Worm (Caenorhabditis elegans) whole organism, early embryonic: ENCODE measurements around the gene F16G10.10.

Source experiments
- B0310.2 ChIP-seq: sonication (generic microtip); optimal IDR thresholded peaks from 2 replicates; lab custom pipeline; 2016; ENCODE audit warnings: mild to moderate bottlenecking, missing genetic modification characterization, missing compliant biosample characterization
- F13C5.2 ChIP-seq: sonication (generic microtip); optimal IDR thresholded peaks from 2 replicates; lab custom pipeline; 2017; ENCODE audit warnings: mild to moderate bottlenecking, missing genetic modification characterization, inconsistent platforms, missing compliant biosample characterization
- aly-1 ChIP-seq: sonication (generic microtip); optimal IDR thresholded peaks from 2 replicates; lab custom pipeline; 2016; ENCODE audit warnings: missing genetic modification characterization, missing compliant biosample characterization
- ama-1 ChIP-seq: fragments of 150-350 bp; optimal IDR thresholded peaks from 2 replicates; lab custom pipeline; 2014
- ceh-13 ChIP-seq: fragments of 200-800 bp; sonication (Bioruptor generic); optimal IDR thresholded peaks from 2 replicates; lab custom pipeline; 2018; ENCODE audit warnings: mild to moderate bottlenecking, missing genetic modification characterization, missing compliant biosample characterization
- ceh-36 ChIP-seq: sonication (generic microtip); optimal IDR thresholded peaks from 2 replicates; lab custom pipeline; 2016; ENCODE audit warnings: missing genetic modification characterization, inconsistent platforms, missing compliant biosample characterization
- ets-7 ChIP-seq: sonication (generic microtip); optimal IDR thresholded peaks from 2 replicates; lab custom pipeline; 2016; ENCODE audit warnings: missing genotype, missing genetic modification characterization, missing compliant biosample characterization
- flt-1 ChIP-seq: fragments of 200-800 bp; sonication (Bioruptor generic); IDR thresholded peaks from 2 replicates; pipeline ENCODE4 v1.3.6; 2022; ENCODE audit warnings: missing genetic modification characterization, missing compliant biosample characterization
- hmbx-1 ChIP-seq: sonication (generic microtip); optimal IDR thresholded peaks from 2 replicates; lab custom pipeline; 2016; ENCODE audit warnings: mild to moderate bottlenecking, missing genetic modification characterization, missing compliant biosample characterization
- hmg-4 ChIP-seq: fragments of 200-800 bp; sonication (Bioruptor generic); optimal IDR thresholded peaks from 2 replicates; lab custom pipeline; 2018; ENCODE audit warnings: mild to moderate bottlenecking, missing genetic modification characterization, missing compliant biosample characterization
- hnd-1 ChIP-seq: sonication (generic microtip); optimal IDR thresholded peaks from 2 replicates; lab custom pipeline; 2016; ENCODE audit warnings: missing genetic modification characterization, missing compliant biosample characterization
- pes-1 ChIP-seq: fragments of 200-800 bp; sonication (Bioruptor generic); IDR thresholded peaks from 2 replicates; pipeline ENCODE4 v1.3.6; 2022; ENCODE audit warnings: missing genetic modification reagents, missing genetic modification characterization, missing compliant biosample characterization
- scrt-1 ChIP-seq: fragments of 200-800 bp; sonication (Bioruptor generic); IDR thresholded peaks from 2 replicates; pipeline ENCODE4 v1.3.6; 2022; ENCODE audit warnings: missing genetic modification characterization, missing compliant biosample characterization
- sea-1 ChIP-seq: fragments of 200-800 bp; sonication (Bioruptor generic); conservative IDR thresholded peaks from 2 replicates; pipeline ENCODE4 v1.3.6; 2022; ENCODE audit warnings: missing genetic modification characterization, missing compliant biosample characterization
- tbx-11 ChIP-seq: fragments of 200-800 bp; sonication (Bioruptor generic); IDR thresholded peaks from 2 replicates; pipeline ENCODE4 v1.3.6; 2022; ENCODE audit warnings: missing genetic modification characterization, missing compliant biosample characterization
- tbx-37 ChIP-seq: fragments of 200-800 bp; sonication (Bioruptor generic); conservative IDR thresholded peaks from 2 replicates; pipeline ENCODE4 v1.3.6; 2022; ENCODE audit warnings: missing genetic modification reagents, missing genetic modification characterization, missing compliant biosample characterization
- tra-4 ChIP-seq: sonication (generic microtip); optimal IDR thresholded peaks from 2 replicates; lab custom pipeline; 2017; ENCODE audit warnings: missing genetic modification characterization, missing compliant biosample characterization

The F16G10.10 gene

ce11 chrII:2385495-2385894 is 5.3 kb downstream of the F16G10.10 start, which contains the start of gene F16G10.9:
TSS of gene F16G10.9 (minus strand) at chrII:2385595.
- TF ChIP-seq aly-1: no peak

- TF ChIP-seq hmg-4: no peak
- no peak for TF ChIP-seq tra-4 (tag; lab: Kevin White, UChicago)
- TF ChIP-seq pes-1 (GFP tag; lab: Robert Waterston, UW): no peak
- no peak for TF ChIP-seq F13C5.2 (tag; lab: Kevin White, UChicago)
- no peak for TF ChIP-seq ceh-36 (tag; lab: Kevin White, UChicago)
- no peak for TF ChIP-seq scrt-1 (GFP tag; lab: Robert Waterston, UW)
- TF ChIP-seq ets-7 (tag; lab: Kevin White, UChicago): no peak
- no peak for TF ChIP-seq tbx-11
- TF ChIP-seq ceh-13: no peak
These were observed 7.5 kb downstream of the F16G10.10 start, which contains the start of gene F16G10.8 for ce11 chrII:2383334-2383733. TSS of gene F16G10.8 (minus strand) at chrII:2383434.

ce11 chrII:2380174-2380573 is 10.6 kb downstream of the F16G10.10 start, which contains the start of gene F16G10.7:
TSS of gene F16G10.7 (minus strand) at chrII:2380274.
- TF ChIP-seq ama-1: no peak
- TF ChIP-seq flt-1 (GFP tag; lab: Robert Waterston, UW): no peak
- TF ChIP-seq ets-7 (tag; lab: Kevin White, UChicago): no peak
- no peak for TF ChIP-seq hnd-1 (tag; lab: Kevin White, UChicago)
- no peak for TF ChIP-seq tbx-11
- TF ChIP-seq F13C5.2 (tag; lab: Kevin White, UChicago): no peak
- TF ChIP-seq scrt-1 (GFP tag; lab: Robert Waterston, UW): no peak
- no peak for TF ChIP-seq hmg-4
- no peak for TF ChIP-seq sea-1
- no peak for TF ChIP-seq ceh-13
- TF ChIP-seq pes-1 (GFP tag; lab: Robert Waterston, UW): no peak
- no peak for TF ChIP-seq ceh-36 (tag; lab: Kevin White, UChicago)

ce11 chrII:2379673-2380072 is 11.1 kb downstream of the F16G10.10 start:
- TF ChIP-seq ets-7 (tag; lab: Kevin White, UChicago): no peak
- TF ChIP-seq hmg-4: no peak
- TF ChIP-seq flt-1 (GFP tag; lab: Robert Waterston, UW): no peak
- TF ChIP-seq hmbx-1: no peak
- TF ChIP-seq ceh-36 (tag; lab: Kevin White, UChicago): no peak
- no peak for TF ChIP-seq tra-4 (tag; lab: Kevin White, UChicago)
- TF ChIP-seq hnd-1 (tag; lab: Kevin White, UChicago): no peak
- TF ChIP-seq aly-1: no peak
- TF ChIP-seq F13C5.2 (tag; lab: Kevin White, UChicago): no peak
- TF ChIP-seq ama-1: no peak

ce11 chrII:2378465-2379009 is 12.2 kb downstream of the F16G10.10 start:
- TF ChIP-seq F13C5.2 (tag; lab: Kevin White, UChicago) (no peak), B0310.2 (peak; percentile 43)

ce11 chrII:2377751-2378150 is 13.0 kb downstream of the F16G10.10 start, which contains the start of gene F16G10.6:
TSS of gene F16G10.6 (minus strand) at chrII:2377851.
- TF ChIP-seq hmbx-1: no peak
- TF ChIP-seq hnd-1 (tag; lab: Kevin White, UChicago): no peak
- TF ChIP-seq flt-1 (GFP tag; lab: Robert Waterston, UW): no peak
- TF ChIP-seq tra-4 (tag; lab: Kevin White, UChicago): no peak
- no peak for TF ChIP-seq tbx-37 (GFP tag; lab: Robert Waterston, UW)
- no peak for TF ChIP-seq ceh-13
- no peak for TF ChIP-seq sea-1
- TF ChIP-seq B0310.2: no peak
- TF ChIP-seq F13C5.2 (tag; lab: Kevin White, UChicago): no peak
- TF ChIP-seq tbx-11: no peak
- no peak for TF ChIP-seq scrt-1 (GFP tag; lab: Robert Waterston, UW)
- no peak for TF ChIP-seq ama-1
- no peak for TF ChIP-seq ceh-36 (tag; lab: Kevin White, UChicago)
- no peak for TF ChIP-seq aly-1
- no peak for TF ChIP-seq pes-1 (GFP tag; lab: Robert Waterston, UW)
- no peak for TF ChIP-seq ets-7 (tag; lab: Kevin White, UChicago)
- TF ChIP-seq hmg-4: no peak

ce11 chrII:2374973-2375372 is 15.8 kb downstream of the F16G10.10 start, which contains the start of gene F16G10.2:
TSS of gene F16G10.2 (plus strand) at chrII:2375273.
- TF ChIP-seq aly-1: no peak
- TF ChIP-seq hmbx-1: no peak
- TF ChIP-seq hnd-1 (tag; lab: Kevin White, UChicago): no peak
- TF ChIP-seq tbx-11: no peak
- no peak for TF ChIP-seq pes-1 (GFP tag; lab: Robert Waterston, UW)
- TF ChIP-seq tra-4 (tag; lab: Kevin White, UChicago): no peak
- TF ChIP-seq tbx-37 (GFP tag; lab: Robert Waterston, UW): no peak
- TF ChIP-seq ceh-13: no peak
- no peak for TF ChIP-seq ceh-36 (tag; lab: Kevin White, UChicago)

ce11 chrII:2372090-2372489 is 18.7 kb downstream of the F16G10.10 start, which contains the start of gene F16G10.3:
TSS of gene F16G10.3 (plus strand) at chrII:2372390.
- no peak for TF ChIP-seq hmg-4
- no peak for TF ChIP-seq ceh-13
- no peak for TF ChIP-seq ceh-36 (tag; lab: Kevin White, UChicago)
- no peak for TF ChIP-seq F13C5.2 (tag; lab: Kevin White, UChicago)

ce11 chrII:2368956-2369355 is 21.8 kb downstream of the F16G10.10 start, which contains the start of gene hpo-25:
TSS of gene hpo-25 (plus strand) at chrII:2369256.
- TF ChIP-seq tra-4 (tag; lab: Kevin White, UChicago): no peak
- no peak for TF ChIP-seq tbx-37 (GFP tag; lab: Robert Waterston, UW)
- no peak for TF ChIP-seq pes-1 (GFP tag; lab: Robert Waterston, UW)
- TF ChIP-seq flt-1 (GFP tag; lab: Robert Waterston, UW): no peak
- TF ChIP-seq aly-1: no peak
